Fruit fly (Drosophila melanogaster): ENCODE results near the gene CG2924.

The CG2924 gene

dm6 chrX:2222181-2222790, 48.3 kb downstream of the CG2924 start, which contains the start of gene Vinc (continued):
- TF ChIP-seq ken (GFP tag; IDR thresholded peaks at IDR 0.05): peak; percentile 61; the same call in 1 of the 3 replicates
- peak; percentile 89 for TF ChIP-seq CG10209 (GFP tag; optimal IDR thresholded peaks at IDR 0.05)
- TF ChIP-seq az2 (GFP tag; optimal IDR thresholded peaks at IDR 0.05): peak; percentile 62
- peak; percentile 67 for TF ChIP-seq CG12942 (GFP tag; optimal IDR thresholded peaks at IDR 0.05)
- TF ChIP-seq sc (optimal IDR thresholded peaks at IDR 0.05): no peak
- TF ChIP-seq sc (GFP tag; optimal IDR thresholded peaks at IDR 0.05): peak; percentile 59
- peak; percentile 89 for TF ChIP-seq CG17829 (tag; optimal IDR thresholded peaks at IDR 0.05)
- TF ChIP-seq CG11560 (tag; IDR thresholded peaks at IDR 0.05): peak; percentile 64; the same call in 2 of the 3 replicates
- peak; percentile 51; the same call in 1 of the 2 replicates for TF ChIP-seq Oaz (GFP tag; IDR thresholded peaks at IDR 0.05)
- TF ChIP-seq jigr1 (GFP tag; IDR thresholded peaks at IDR 0.05): 0 out of 3 replicates have a peak, but pooled peaks have one; percentile 40
- no peak for TF ChIP-seq CG1832 (GFP tag; optimal IDR thresholded peaks at IDR 0.05)
- peak; percentile 81 for TF ChIP-seq Oli (tag; optimal IDR thresholded peaks at IDR 0.05)
- TF ChIP-seq CG18262 (tag; optimal IDR thresholded peaks at IDR 0.05): peak; percentile 85
- peak; percentile 83 for TF ChIP-seq CG9727 (GFP tag; optimal IDR thresholded peaks at IDR 0.05)
- no peak for TF ChIP-seq fru (optimal IDR thresholded peaks at IDR 0.05)
- TF ChIP-seq CG1602 (GFP tag; optimal IDR thresholded peaks at IDR 0.05): peak; percentile 60
- peak in 1 of 2 experiments; percentile 49 for TF ChIP-seq Trl (optimal IDR thresholded peaks at IDR 0.05)
- peak; percentile 93 for TF ChIP-seq Trl (GFP tag; optimal IDR thresholded peaks at IDR 0.05)
- no peak for TF ChIP-seq hbn (GFP tag; IDR thresholded peaks at IDR 0.05; ENCODE audit: partially characterized antibody)
- peak; percentile 80 for TF ChIP-seq CG6272 (GFP tag; IDR thresholded peaks at IDR 0.05)
- peak; percentile 64 for TF ChIP-seq luna (GFP tag; optimal IDR thresholded peaks at IDR 0.05)
- peak; percentile 78 for TF ChIP-seq GATAe (GFP tag; conservative IDR thresholded peaks at IDR 0.05)
- TF ChIP-seq BtbVII (GFP tag; optimal IDR thresholded peaks at IDR 0.05): peak; percentile 93
- TF ChIP-seq PHDP (tag; optimal IDR thresholded peaks at IDR 0.05): no peak
- peak; percentile 92 for TF ChIP-seq CG6854 (GFP tag; optimal IDR thresholded peaks at IDR 0.05)
- peak; percentile 82 for TF ChIP-seq CG10274 (GFP tag; optimal IDR thresholded peaks at IDR 0.05)
- TF ChIP-seq danr (GFP tag; IDR thresholded peaks at IDR 0.05): peak; percentile 76
- peak; percentile 82 for TF ChIP-seq sisA (GFP tag; IDR thresholded peaks at IDR 0.05)
- peak; percentile 33 for TF ChIP-seq fu2 (GFP tag; optimal IDR thresholded peaks at IDR 0.05)
- TF ChIP-seq onecut (GFP tag; IDR thresholded peaks at IDR 0.05): peak; percentile 82
- no peak; the same call in 1 of the 2 replicates for TF ChIP-seq toy (GFP tag; IDR thresholded peaks at IDR 0.05)
- TF ChIP-seq Meics (GFP tag; optimal IDR thresholded peaks at IDR 0.05): peak; percentile 95
- peak; percentile 78 for TF ChIP-seq gsb (GFP tag; IDR thresholded peaks at IDR 0.05)
- peak; percentile 36 for TF ChIP-seq dm (GFP tag; optimal IDR thresholded peaks at IDR 0.05)
- TF ChIP-seq CG31441 (GFP tag; IDR thresholded peaks at IDR 0.05): peak; percentile 86
- TF ChIP-seq CG31224 (GFP tag; IDR thresholded peaks at IDR 0.05): peak; percentile 81
- peak; percentile 83 for TF ChIP-seq exex (tag; optimal IDR thresholded peaks at IDR 0.05)
- TF ChIP-seq CG12236 (GFP tag; optimal IDR thresholded peaks at IDR 0.05): peak; percentile 43
- TF ChIP-seq CG3407 (GFP tag; optimal IDR thresholded peaks at IDR 0.05): peak; percentile 5
- 0 out of 2 replicates have a peak, but pooled peaks have one; percentile 46 for TF ChIP-seq CkIIα-i1 (GFP tag; IDR thresholded peaks at IDR 0.05)
- TF ChIP-seq mam (GFP tag; optimal IDR thresholded peaks at IDR 0.05): peak; percentile 93
- no peak for TF ChIP-seq wek (GFP tag; optimal IDR thresholded peaks at IDR 0.05)
- peak; percentile 79 for TF ChIP-seq CG7372 (GFP tag; IDR thresholded peaks at IDR 0.05)
- peak; percentile 20 for TF ChIP-seq CG2202 (tag; optimal IDR thresholded peaks at IDR 0.05)
- no peak for TF ChIP-seq Doc2 (GFP tag; IDR thresholded peaks at IDR 0.05)
- TF ChIP-seq CG32772 (GFP tag; IDR thresholded peaks at IDR 0.05): peak; percentile 78
- TF ChIP-seq CG12219 (GFP tag; optimal IDR thresholded peaks at IDR 0.05): peak; percentile 90
- TF ChIP-seq CG4404 (GFP tag; IDR thresholded peaks at IDR 0.05): peak; percentile 70
- peak; percentile 83 for TF ChIP-seq CG7556 (GFP tag; optimal IDR thresholded peaks at IDR 0.05)
- TF ChIP-seq NfI (GFP tag; optimal IDR thresholded peaks at IDR 0.05): peak; percentile 83
- no peak for TF ChIP-seq CG1603 (tag; optimal IDR thresholded peaks at IDR 0.05)

Measured in whole organism, embryonic.